Worm (Caenorhabditis elegans): Measurements from ENCODE around the gene srbc-30.

DNA sequence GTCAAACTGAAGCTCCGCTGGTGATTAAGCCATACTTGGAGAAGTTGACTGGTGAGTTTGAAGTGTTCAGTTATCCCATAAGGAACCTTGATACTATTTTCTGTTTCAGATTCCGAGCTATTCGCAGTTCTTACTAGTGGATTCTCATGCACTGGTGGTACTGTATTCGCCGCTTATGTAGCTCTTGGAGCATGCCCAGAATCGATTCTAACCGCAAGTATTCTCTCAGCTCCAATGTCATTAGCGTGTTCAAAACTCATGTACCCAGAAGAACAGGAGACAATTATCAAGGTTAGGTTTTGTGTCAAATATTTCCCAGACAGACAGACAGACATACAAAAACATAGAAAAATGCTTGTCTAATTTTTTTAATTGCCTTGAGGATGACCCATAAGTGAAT lies 15.3 kb downstream of the srbc-30 start:
- TF ChIP-seq snpc-4 (tag; optimal IDR thresholded peaks at IDR 0.05) (no peak), aly-2 (tag; optimal IDR thresholded peaks at IDR 0.05) (no peak), elt-2 (tag; optimal IDR thresholded peaks at IDR 0.05) (no peak), nhr-11 (tag; optimal IDR thresholded peaks at IDR 0.05) (no peak), lir-3 (tag; optimal IDR thresholded peaks at IDR 0.05; ENCODE audit: poor library complexity) (no peak), tbx-2 (tag; optimal IDR thresholded peaks at IDR 0.05) (no peak), unc-86 (tag; optimal IDR thresholded peaks at IDR 0.05) (no peak), nhr-28 (tag; optimal IDR thresholded peaks at IDR 0.05) (no peak), unc-62 (GFP tag; optimal IDR thresholded peaks at IDR 0.05) (no peak), zip-4 (GFP tag; optimal IDR thresholded peaks at IDR 0.05) (no peak)
